Worm (Caenorhabditis elegans) whole organism, mixed stage, embryonic: ENCODE measurements around the gene lips-11.

Experiments
- M03D4.4 ChIP-seq: sonication (generic microtip); optimal IDR thresholded peaks from 2 replicates; lab custom pipeline; 2017; ENCODE audit warnings: mild to moderate bottlenecking, missing genetic modification characterization, missing compliant biosample characterization
- bed-3 ChIP-seq: fragments of 200-800 bp; sonication (Bioruptor generic); optimal IDR thresholded peaks from 3 replicates; lab custom pipeline; 2018; ENCODE audit warnings: mild to moderate bottlenecking, missing genetic modification characterization, moderate library complexity, missing compliant biosample characterization
- blmp-1 ChIP-seq: fragments of 150-350 bp; optimal IDR thresholded peaks from 2 replicates; lab custom pipeline; 2014; ENCODE audit warnings: missing biosample characterization, missing genetic modification characterization
- ceh-39 ChIP-seq: fragments of 150-350 bp; optimal IDR thresholded peaks from 2 replicates; lab custom pipeline; 2014; ENCODE audit warnings: missing biosample characterization, missing genetic modification characterization
- ceh-43 ChIP-seq: fragments of 200-800 bp; sonication (Bioruptor generic); optimal IDR thresholded peaks from 2 replicates; lab custom pipeline; 2018; ENCODE audit warnings: mild to moderate bottlenecking, missing genetic modification characterization, moderate library complexity, missing compliant biosample characterization
- ceh-83 ChIP-seq: fragments of 200-800 bp; sonication (Bioruptor generic); optimal IDR thresholded peaks from 2 replicates; lab custom pipeline; 2018; ENCODE audit warnings: mild to moderate bottlenecking, missing genetic modification characterization, missing compliant biosample characterization
- ces-1 ChIP-seq: fragments of 150-350 bp; optimal IDR thresholded peaks from 2 replicates; lab custom pipeline; 2014; ENCODE audit warnings: missing biosample characterization, missing genetic modification reagents, missing genetic modification characterization
- cnd-1 ChIP-seq: fragments of 200-800 bp; sonication (Bioruptor generic); optimal IDR thresholded peaks from 2 replicates; lab custom pipeline; 2018; ENCODE audit warnings: mild to moderate bottlenecking, missing genetic modification characterization, missing compliant biosample characterization
- elt-1 ChIP-seq: sonication (generic microtip); optimal IDR thresholded peaks from 2 replicates; lab custom pipeline; 2017; ENCODE audit warnings: missing genetic modification characterization, mild to moderate bottlenecking, missing compliant biosample characterization, antibody characterized with exemption, moderate library complexity, borderline replicate concordance; ENCODE audit not compliant: insufficient read depth
- elt-3 ChIP-seq: fragments of 150-350 bp; optimal IDR thresholded peaks from 2 replicates; lab custom pipeline; 2014; ENCODE audit warnings: missing biosample characterization, missing genetic modification characterization
- flh-1 ChIP-seq: fragments of 200-800 bp; sonication (Bioruptor generic); optimal IDR thresholded peaks from 2 replicates; lab custom pipeline; 2018; ENCODE audit warnings: mild to moderate bottlenecking, missing genetic modification characterization, moderate library complexity, missing compliant biosample characterization
- hlh-1 ChIP-seq: fragments of 150-350 bp; optimal IDR thresholded peaks from 2 replicates; lab custom pipeline; 2014; ENCODE audit warnings: missing biosample characterization, missing genetic modification reagents, missing genetic modification characterization
- lin-13 ChIP-seq: fragments of 150-350 bp; optimal IDR thresholded peaks from 2 replicates; lab custom pipeline; 2014; ENCODE audit warnings: missing biosample characterization, missing genetic modification characterization
- lsy-2 ChIP-seq: fragments of 150-350 bp; optimal IDR thresholded peaks from 2 replicates; lab custom pipeline; 2014; ENCODE audit warnings: missing biosample characterization, missing genetic modification characterization
- mep-1 ChIP-seq: fragments of 150-350 bp; optimal IDR thresholded peaks from 2 replicates; lab custom pipeline; 2017; ENCODE audit warnings: missing biosample characterization, missing genetic modification reagents, missing genetic modification characterization, inconsistent platforms
- nhr-237 ChIP-seq: fragments of 150-350 bp; optimal IDR thresholded peaks from 2 replicates; lab custom pipeline; 2014; ENCODE audit warnings: missing biosample characterization, missing genetic modification characterization
- nhr-28 ChIP-seq: fragments of 150-350 bp; optimal IDR thresholded peaks from 2 replicates; lab custom pipeline; 2014; ENCODE audit warnings: missing biosample characterization, missing genetic modification characterization
- nhr-76 ChIP-seq: sonication (generic microtip); optimal IDR thresholded peaks from 2 replicates; lab custom pipeline; 2017; ENCODE audit warnings: missing biosample characterization, missing genetic modification characterization
- pha-4 ChIP-seq: fragments of 150-350 bp; optimal IDR thresholded peaks from 2 replicates; lab custom pipeline; 2018; ENCODE audit warnings: missing biosample characterization, missing genetic modification reagents, missing genetic modification characterization
- sem-2 ChIP-seq: fragments of 200-800 bp; sonication (Bioruptor generic); optimal IDR thresholded peaks from 2 replicates; lab custom pipeline; 2018; ENCODE audit warnings: mild to moderate bottlenecking, missing genetic modification characterization, missing compliant biosample characterization
- snpc-4 ChIP-seq: fragments of 150-350 bp; optimal IDR thresholded peaks from 2 replicates; lab custom pipeline; 2014; ENCODE audit warnings: missing biosample characterization, missing genetic modification characterization
- sptf-1 ChIP-seq: sonication (generic microtip); optimal IDR thresholded peaks from 2 replicates; lab custom pipeline; 2017; ENCODE audit warnings: mild to moderate bottlenecking, missing genetic modification characterization, moderate library complexity, missing compliant biosample characterization
- tbx-8 ChIP-seq: fragments of 200-800 bp; sonication (Bioruptor generic); optimal IDR thresholded peaks from 2 replicates; lab custom pipeline; 2018; ENCODE audit warnings: mild to moderate bottlenecking, missing genetic modification characterization, moderate library complexity, missing compliant biosample characterization
- unc-120 ChIP-seq: sonication (generic microtip); optimal IDR thresholded peaks from 2 replicates; lab custom pipeline; 2017; ENCODE audit warnings: missing genetic modification characterization, missing compliant biosample characterization; ENCODE audit not compliant: poor library complexity, severe bottlenecking
- unc-39 ChIP-seq: fragments of 150-350 bp; optimal IDR thresholded peaks from 2 replicates; lab custom pipeline; 2014; ENCODE audit warnings: missing biosample characterization, missing genetic modification characterization
- zip-8 ChIP-seq: fragments of 150-350 bp; optimal IDR thresholded peaks from 2 replicates; lab custom pipeline; 2014; ENCODE audit warnings: missing biosample characterization, missing genetic modification characterization
- ztf-11 ChIP-seq: fragments of 150-350 bp; optimal IDR thresholded peaks from 2 replicates; lab custom pipeline; 2014; ENCODE audit warnings: missing biosample characterization, missing genetic modification characterization

lips-11 gene

ce11 chrII:1105291-1105690 is 5.5 kb downstream of the lips-11 start:
- TF ChIP-seq cnd-1 (tag; lab: Kevin White, UChicago) = no peak
- TF ChIP-seq ceh-39 (tag; lab: Kevin White, UChicago) = no peak
- TF ChIP-seq flh-1 (GFP tag; lab: Kevin White, UChicago) = no peak
- TF ChIP-seq nhr-237 (tag; lab: Kevin White, UChicago) = no peak
- TF ChIP-seq unc-39 (tag; lab: Kevin White, UChicago) = no peak
- TF ChIP-seq nhr-76 = no peak
- no peak for TF ChIP-seq hlh-1 (tag; lab: Kevin White, UChicago)
- TF ChIP-seq elt-3 = no peak
- TF ChIP-seq nhr-28 (tag; lab: Kevin White, UChicago) = no peak
- TF ChIP-seq lsy-2 (tag; lab: Kevin White, UChicago) = no peak
- no peak for TF ChIP-seq tbx-8 (GFP tag; lab: Kevin White, UChicago)

ce11 chrII:1104409-1104808 is 6.4 kb downstream of the lips-11 start, which contains the start of gene T13B5.9:
Gene T13B5.9, minus strand, starts transcription at chrII:1104509.
- TF ChIP-seq sem-2 (GFP tag; lab: Kevin White, UChicago) = no peak

DNA sequence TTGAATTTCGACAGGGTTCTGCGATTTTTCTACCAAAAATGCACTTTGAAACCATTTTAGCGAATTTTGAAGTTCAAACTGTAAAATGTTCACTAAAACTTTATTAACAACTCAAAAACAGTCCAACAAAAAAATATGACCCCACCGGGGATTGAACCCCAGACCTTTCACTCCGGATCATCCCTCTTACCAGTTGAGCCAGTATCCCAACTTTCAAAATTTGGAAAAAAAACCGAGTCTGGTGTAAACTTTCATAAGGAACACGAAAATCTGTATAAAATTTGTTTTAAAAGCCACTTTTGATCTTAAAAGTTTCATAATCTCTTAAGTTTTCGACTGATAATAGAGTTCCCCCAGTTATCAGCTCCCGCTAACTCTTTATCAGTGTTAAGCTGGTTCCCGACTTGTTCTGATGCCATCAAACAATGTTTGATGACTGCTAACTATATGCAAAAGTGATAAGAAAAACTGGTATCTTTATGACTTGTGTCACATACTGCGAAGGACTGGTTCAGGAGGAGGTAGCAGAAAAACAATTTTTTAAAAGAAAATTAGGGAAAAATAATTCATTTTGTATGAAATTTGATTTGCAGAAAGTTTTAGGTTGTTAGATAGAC is 7.2 kb downstream of the lips-11 start:
- no peak for TF ChIP-seq ceh-43 (GFP tag; lab: Kevin White, UChicago)
- no peak for TF ChIP-seq M03D4.4 (tag; lab: Kevin White, UChicago)
- TF ChIP-seq nhr-76 = no peak
- TF ChIP-seq unc-39 (tag; lab: Kevin White, UChicago) = no peak
- TF ChIP-seq blmp-1 = no peak
- no peak for TF ChIP-seq sem-2 (GFP tag; lab: Kevin White, UChicago)
- no peak for TF ChIP-seq cnd-1 (tag; lab: Kevin White, UChicago)
- TF ChIP-seq ztf-11 = no peak
- TF ChIP-seq lsy-2 (tag; lab: Kevin White, UChicago) = no peak
- TF ChIP-seq nhr-237 (tag; lab: Kevin White, UChicago) = no peak
- TF ChIP-seq elt-1 = no peak
- TF ChIP-seq elt-3 = no peak
- TF ChIP-seq, all 35 proteins: peak for 0

ce11 chrII:1102209-1102608 is 8.6 kb downstream of the lips-11 start:
- no peak for TF ChIP-seq tbx-8 (GFP tag; lab: Kevin White, UChicago)
- no peak for TF ChIP-seq lin-13 (tag; lab: Kevin White, UChicago)
- no peak for TF ChIP-seq nhr-28 (tag; lab: Kevin White, UChicago)
- TF ChIP-seq bed-3 (GFP tag; lab: Kevin White, UChicago) = no peak
- TF ChIP-seq ceh-39 (tag; lab: Kevin White, UChicago) = no peak
- no peak for TF ChIP-seq sptf-1 (tag; lab: Kevin White, UChicago)
- no peak for TF ChIP-seq elt-1
- TF ChIP-seq, all 35 proteins: peak for 0

ce11 chrII:1101413-1101812 is 9.4 kb downstream of the lips-11 start:
- TF ChIP-seq cnd-1 (tag; lab: Kevin White, UChicago) = no peak
- TF ChIP-seq ceh-43 (GFP tag; lab: Kevin White, UChicago) = no peak

ce11 chrII:1100719-1101118 is 10.1 kb downstream of the lips-11 start, which contains the start of gene pho-14:
Gene pho-14, minus strand, starts transcription at chrII:1100819.
- TF ChIP-seq mep-1 (tag; lab: Kevin White, UChicago) (no peak), ces-1 (GFP tag; lab: Kevin White, UChicago) (no peak), lin-13 (tag; lab: Kevin White, UChicago) (no peak), ceh-83 (GFP tag; lab: Kevin White, UChicago) (no peak), zip-8 (tag; lab: Kevin White, UChicago) (no peak), lsy-2 (tag; lab: Kevin White, UChicago) (no peak), sem-2 (GFP tag; lab: Kevin White, UChicago) (no peak), nhr-237 (tag; lab: Kevin White, UChicago) (no peak), pha-4 (tag; lab: Kevin White, UChicago) (no peak), ceh-43 (GFP tag; lab: Kevin White, UChicago) (no peak), unc-120 (tag; lab: Kevin White, UChicago) (no peak), ceh-39 (tag; lab: Kevin White, UChicago) (no peak), sptf-1 (tag; lab: Kevin White, UChicago) (no peak), ztf-11 (no peak), snpc-4 (tag; lab: Kevin White, UChicago) (no peak)
